Worm (Caenorhabditis elegans) whole organism, early embryonic: ENCODE results near the gene Y81G3A.2.

ENCODE experiments used
- F13C5.2 ChIP-seq: sonication (generic microtip); optimal IDR thresholded peaks from 2 replicates; lab custom pipeline; 2017; ENCODE audit warnings: mild to moderate bottlenecking, missing genetic modification characterization, inconsistent platforms, missing compliant biosample characterization
- aly-1 ChIP-seq: sonication (generic microtip); optimal IDR thresholded peaks from 2 replicates; lab custom pipeline; 2016; ENCODE audit warnings: missing genetic modification characterization, missing compliant biosample characterization
- ama-1 ChIP-seq: fragments of 150-350 bp; optimal IDR thresholded peaks from 2 replicates; lab custom pipeline; 2014
- ceh-36 ChIP-seq: sonication (generic microtip); optimal IDR thresholded peaks from 2 replicates; lab custom pipeline; 2016; ENCODE audit warnings: missing genetic modification characterization, inconsistent platforms, missing compliant biosample characterization
- ets-7 ChIP-seq: sonication (generic microtip); optimal IDR thresholded peaks from 2 replicates; lab custom pipeline; 2016; ENCODE audit warnings: missing genotype, missing genetic modification characterization, missing compliant biosample characterization
- flt-1 ChIP-seq: fragments of 200-800 bp; sonication (Bioruptor generic); IDR thresholded peaks from 2 replicates; pipeline ENCODE4 v1.3.6; 2022; ENCODE audit warnings: missing genetic modification characterization, missing compliant biosample characterization
- hmbx-1 ChIP-seq: sonication (generic microtip); optimal IDR thresholded peaks from 2 replicates; lab custom pipeline; 2016; ENCODE audit warnings: mild to moderate bottlenecking, missing genetic modification characterization, missing compliant biosample characterization
- hmg-4 ChIP-seq: fragments of 200-800 bp; sonication (Bioruptor generic); optimal IDR thresholded peaks from 2 replicates; lab custom pipeline; 2018; ENCODE audit warnings: mild to moderate bottlenecking, missing genetic modification characterization, missing compliant biosample characterization
- pes-1 ChIP-seq: fragments of 200-800 bp; sonication (Bioruptor generic); IDR thresholded peaks from 2 replicates; pipeline ENCODE4 v1.3.6; 2022; ENCODE audit warnings: missing genetic modification reagents, missing genetic modification characterization, missing compliant biosample characterization
- sea-1 ChIP-seq: fragments of 200-800 bp; sonication (Bioruptor generic); conservative IDR thresholded peaks from 2 replicates; pipeline ENCODE4 v1.3.6; 2022; ENCODE audit warnings: missing genetic modification characterization, missing compliant biosample characterization
- tra-4 ChIP-seq: sonication (generic microtip); optimal IDR thresholded peaks from 2 replicates; lab custom pipeline; 2017; ENCODE audit warnings: missing genetic modification characterization, missing compliant biosample characterization

ce11 chrII:13091857-13092256 is 11.2 kb downstream of the Y81G3A.2 start:
- TF ChIP-seq flt-1 (GFP tag; lab: Robert Waterston, UW) (no peak), hmbx-1 (no peak), ama-1 (no peak), pes-1 (no peak), F13C5.2 (tag; lab: Kevin White, UChicago) (no peak), ets-7 (tag; lab: Kevin White, UChicago) (no peak), sea-1 (GFP tag; lab: Robert Waterston, UW) (no peak), tra-4 (no peak), aly-1 (tag; lab: Kevin White, UChicago) (no peak), hmg-4 (GFP tag; lab: Kevin White, UChicago) (no peak), ceh-36 (tag; lab: Kevin White, UChicago) (no peak)
